Worm (Caenorhabditis elegans) whole organism, L3 larva: Measurements from ENCODE around the gene sra-2.

Experiments
- elt-3 ChIP-seq, 3 experiments: fragments of 150-350 bp in 1 of 3; sonication (generic microtip) in 2 of 3; optimal IDR thresholded peaks; 2 replicates in 2 of 3; 4 replicates in 1 of 3; lab custom pipeline; 2014 to 2017; ENCODE audit warnings: missing biosample characterization in 3 of 3, missing genetic modification characterization in 3 of 3
- nhr-76 ChIP-seq: fragments of 150-350 bp; sonication (generic microtip); optimal IDR thresholded peaks from 5 replicates; lab custom pipeline; 2014; ENCODE audit warnings: missing biosample characterization, missing genetic modification characterization
- nhr-77 ChIP-seq: fragments of 150-350 bp; optimal IDR thresholded peaks from 2 replicates; lab custom pipeline; 2014; ENCODE audit warnings: missing biosample characterization, missing genetic modification characterization
- ztf-4 ChIP-seq: fragments of 150-350 bp; optimal IDR thresholded peaks from 2 replicates; lab custom pipeline; 2014; ENCODE audit warnings: missing biosample characterization, missing genetic modification characterization

ce11 chrII:9575670-9576069 lies 47.1 kb downstream of the sra-2 start, which contains the start of gene exc-7:
- no peak for TF ChIP-seq ztf-4 (tag; lab: Kevin White, UChicago)
- TF ChIP-seq nhr-77 (tag; lab: Kevin White, UChicago): no peak
- TF ChIP-seq elt-3 (tag; optimal IDR thresholded peaks at IDR 0.05; lab: Kevin White, UChicago): no peak
- no peak for TF ChIP-seq nhr-76 (tag; lab: Kevin White, UChicago)
